Worm (Caenorhabditis elegans) whole organism, L1 larva: ENCODE data around the gene cyb-2.1.
A peak's percentile ranks its signal among the peaks of the same experiment; 100 is the strongest.

Source experiments
- C04F5.9 ChIP-seq: sonication (generic microtip); optimal IDR thresholded peaks from 2 replicates; lab custom pipeline; 2016; ENCODE audit warnings: missing genetic modification characterization, missing compliant biosample characterization
- C34B4.2 ChIP-seq: sonication (generic microtip); optimal IDR thresholded peaks from 2 replicates; lab custom pipeline; 2017; ENCODE audit warnings: mild to moderate bottlenecking, missing genetic modification characterization, missing compliant biosample characterization
- Y116A8C.19 ChIP-seq: sonication (generic microtip); optimal IDR thresholded peaks from 2 replicates; lab custom pipeline; 2016; ENCODE audit warnings: missing compliant biosample characterization, missing genetic modification characterization, borderline replicate concordance
- alr-1 ChIP-seq: fragments of 200-800 bp; sonication (Bioruptor generic); optimal IDR thresholded peaks from 2 replicates; lab custom pipeline; 2018; ENCODE audit warnings: borderline replicate concordance, mild to moderate bottlenecking, missing genetic modification characterization, missing compliant biosample characterization
- aly-2 ChIP-seq: fragments of 150-350 bp; optimal IDR thresholded peaks from 2 replicates; lab custom pipeline; 2014; ENCODE audit warnings: missing biosample characterization, missing genetic modification characterization
- ama-1 ChIP-seq: fragments of 150-350 bp; optimal IDR thresholded peaks from 2 replicates; lab custom pipeline; 2014
- blmp-1 ChIP-seq: fragments of 150-350 bp; optimal IDR thresholded peaks from 2 replicates; lab custom pipeline; 2014; ENCODE audit warnings: missing biosample characterization, missing genetic modification characterization
- ceh-63 ChIP-seq: fragments of 200-800 bp; sonication (Bioruptor generic); optimal IDR thresholded peaks from 2 replicates; lab custom pipeline; 2018; ENCODE audit warnings: mild to moderate bottlenecking, missing genetic modification characterization, missing compliant biosample characterization
- ceh-82 ChIP-seq, 3 experiments: fragments of 150-350 bp in 1 of 3; sonication (generic microtip) in 2 of 3; optimal IDR thresholded peaks; 2 replicates each; lab custom pipeline; 2014 to 2017; ENCODE audit warnings: missing biosample characterization in 3 of 3, missing genetic modification characterization in 3 of 3
- ces-1 ChIP-seq: fragments of 150-350 bp; optimal IDR thresholded peaks from 2 replicates; lab custom pipeline; 2014; ENCODE audit warnings: missing biosample characterization, missing genetic modification reagents, missing genetic modification characterization
- dpl-1 ChIP-seq, 3 experiments: fragments of 150-350 bp in 2 of 3; sonication (generic microtip) in 1 of 3; optimal IDR thresholded peaks; 2 replicates each; lab custom pipeline; 2014 to 2017; ENCODE audit warnings: missing biosample characterization in 3 of 3, missing genetic modification characterization in 3 of 3, missing genetic modification reagents in 3 of 3
- dsc-1 ChIP-seq: sonication (generic microtip); optimal IDR thresholded peaks from 2 replicates; lab custom pipeline; 2016; ENCODE audit warnings: mild to moderate bottlenecking, missing genetic modification characterization, missing compliant biosample characterization
- efl-1 ChIP-seq, 4 experiments: fragments of 150-350 bp; optimal IDR thresholded peaks in 3 of 4; peaks in 1 of 4; 1 replicate in 1 of 4; 2 replicates in 3 of 4; lab custom pipeline; 2014; ENCODE audit warnings: missing biosample characterization in 2 of 4, missing genetic modification characterization in 2 of 4, missing genetic modification reagents in 2 of 4
- egl-13 ChIP-seq: sonication (generic microtip); optimal IDR thresholded peaks from 2 replicates; lab custom pipeline; 2016; ENCODE audit warnings: missing genotype, missing genetic modification reagents, missing genetic modification characterization, missing compliant biosample characterization
- egl-27 ChIP-seq, 2 experiments: fragments of 150-350 bp in 1 of 2; sonication (generic microtip); optimal IDR thresholded peaks; 3 replicates each; lab custom pipeline; 2017 to 2018; ENCODE audit warnings: missing biosample characterization in 2 of 2, missing genetic modification characterization in 2 of 2, missing genetic modification reagents in 2 of 2
- elt-2 ChIP-seq: sonication (generic microtip); optimal IDR thresholded peaks from 2 replicates; lab custom pipeline; 2016; ENCODE audit warnings: missing genetic modification characterization, mild to moderate bottlenecking, inconsistent platforms, missing compliant biosample characterization, missing genetic modification reagents
- elt-3 ChIP-seq, 6 experiments: fragments of 150-350 bp in 1 of 6; sonication (generic microtip); optimal IDR thresholded peaks; 2 replicates each; lab custom pipeline; 2017 to 2018; ENCODE audit warnings: missing biosample characterization in 6 of 6, missing genetic modification characterization in 6 of 6, inconsistent platforms in 1 of 6
- ets-5 ChIP-seq: fragments of 200-800 bp; sonication (Bioruptor generic); IDR thresholded peaks from 2 replicates; pipeline ENCODE4 v1.3.6; 2022; ENCODE audit warnings: missing genetic modification characterization, missing compliant biosample characterization
- fkh-10 ChIP-seq: sonication (generic microtip); optimal IDR thresholded peaks from 2 replicates; lab custom pipeline; 2017; ENCODE audit warnings: missing biosample characterization, missing genetic modification reagents, missing genetic modification characterization
- fkh-8 ChIP-seq: sonication (generic microtip); optimal IDR thresholded peaks from 2 replicates; lab custom pipeline; 2016; ENCODE audit warnings: mild to moderate bottlenecking, missing genetic modification characterization, missing compliant biosample characterization
- fos-1 ChIP-seq: fragments of 150-350 bp; optimal IDR thresholded peaks from 2 replicates; lab custom pipeline; 2014; ENCODE audit warnings: missing biosample characterization, missing genetic modification characterization
- grh-1 ChIP-seq: fragments of 200-800 bp; sonication (Bioruptor generic); IDR thresholded peaks from 2 replicates; pipeline ENCODE4 v1.3.6; 2022; ENCODE audit warnings: missing genetic modification reagents, missing genetic modification characterization, missing compliant biosample characterization
- hlh-17 ChIP-seq: fragments of 200-800 bp; sonication (Bioruptor generic); optimal IDR thresholded peaks from 2 replicates; lab custom pipeline; 2018; ENCODE audit warnings: missing genetic modification characterization, mild to moderate bottlenecking, missing compliant biosample characterization, moderate library complexity, borderline replicate concordance
- irx-1 ChIP-seq: sonication (generic microtip); optimal IDR thresholded peaks from 2 replicates; lab custom pipeline; 2016; ENCODE audit warnings: missing genetic modification characterization, missing compliant biosample characterization
- jun-1 ChIP-seq: fragments of 150-350 bp; optimal IDR thresholded peaks from 2 replicates; lab custom pipeline; 2014; ENCODE audit warnings: missing biosample characterization, missing genetic modification reagents, missing genetic modification characterization
- lin-35 ChIP-seq, 2 experiments: fragments of 150-350 bp; optimal IDR thresholded peaks; 2 replicates each; lab custom pipeline; 2014; ENCODE audit warnings: missing biosample characterization in 2 of 2, missing genetic modification characterization in 2 of 2, missing genetic modification reagents in 2 of 2
- lin-39 ChIP-seq: fragments of 150-350 bp; optimal IDR thresholded peaks from 2 replicates; lab custom pipeline; 2014; ENCODE audit warnings: missing biosample characterization, missing genetic modification reagents, missing genetic modification characterization
- lsy-2 ChIP-seq, 2 experiments: fragments of 150-350 bp; optimal IDR thresholded peaks; 2 replicates each; lab custom pipeline; 2014; ENCODE audit warnings: missing biosample characterization in 2 of 2, missing genetic modification characterization in 2 of 2
- mef-2 ChIP-seq: fragments of 150-350 bp; optimal IDR thresholded peaks from 2 replicates; lab custom pipeline; 2014; ENCODE audit warnings: missing biosample characterization, missing genetic modification characterization
- mep-1 ChIP-seq: fragments of 150-350 bp; optimal IDR thresholded peaks from 2 replicates; lab custom pipeline; 2014; ENCODE audit warnings: missing biosample characterization, missing genetic modification characterization
- nhr-12 ChIP-seq: sonication (generic microtip); optimal IDR thresholded peaks from 2 replicates; lab custom pipeline; 2017; ENCODE audit warnings: missing biosample characterization, missing genetic modification characterization
- nhr-19 ChIP-seq: fragments of 200-800 bp; sonication (Bioruptor generic); conservative IDR thresholded peaks from 2 replicates; pipeline ENCODE4 v1.3.6; 2022; ENCODE audit warnings: missing genetic modification characterization, missing compliant biosample characterization
- nhr-20 ChIP-seq: sonication (generic microtip); optimal IDR thresholded peaks from 2 replicates; lab custom pipeline; 2016; ENCODE audit warnings: mild to moderate bottlenecking, missing genetic modification characterization, missing compliant biosample characterization
- nhr-237 ChIP-seq: fragments of 150-350 bp; optimal IDR thresholded peaks from 2 replicates; lab custom pipeline; 2014; ENCODE audit warnings: missing biosample characterization, missing genetic modification characterization
- nhr-28 ChIP-seq: fragments of 150-350 bp; optimal IDR thresholded peaks from 2 replicates; lab custom pipeline; 2014; ENCODE audit warnings: missing biosample characterization, missing genetic modification characterization
- nhr-47 ChIP-seq: sonication (generic microtip); optimal IDR thresholded peaks from 2 replicates; lab custom pipeline; 2016; ENCODE audit warnings: mild to moderate bottlenecking, missing genetic modification characterization, moderate library complexity, missing compliant biosample characterization
- nhr-77 ChIP-seq: fragments of 150-350 bp; optimal IDR thresholded peaks from 2 replicates; lab custom pipeline; 2014; ENCODE audit warnings: missing biosample characterization, missing genetic modification characterization
- nhr-84 ChIP-seq: sonication (generic microtip); optimal IDR thresholded peaks from 2 replicates; lab custom pipeline; 2017; ENCODE audit warnings: missing biosample characterization, missing genetic modification characterization
- nhr-85 ChIP-seq: sonication (generic microtip); peaks from one replicate; lab custom pipeline; 2016; ENCODE audit warnings: missing genetic modification characterization, inconsistent platforms, missing compliant biosample characterization
- rnt-1 ChIP-seq: sonication (generic microtip); optimal IDR thresholded peaks from 2 replicates; lab custom pipeline; 2016; ENCODE audit warnings: mild to moderate bottlenecking, missing genetic modification characterization, moderate library complexity, missing compliant biosample characterization
- skn-1 ChIP-seq: fragments of 150-350 bp; optimal IDR thresholded peaks from 2 replicates; lab custom pipeline; 2014; ENCODE audit warnings: missing biosample characterization, missing genetic modification characterization
- snu-23 ChIP-seq: sonication (generic microtip); optimal IDR thresholded peaks from 2 replicates; lab custom pipeline; 2016; ENCODE audit warnings: missing genetic modification characterization, missing compliant biosample characterization
- sup-37 ChIP-seq: fragments of 200-800 bp; sonication (Bioruptor generic); optimal IDR thresholded peaks from 2 replicates; lab custom pipeline; 2018; ENCODE audit warnings: mild to moderate bottlenecking, missing genetic modification characterization, missing compliant biosample characterization
- swsn-7 ChIP-seq: sonication (generic microtip); optimal IDR thresholded peaks from 2 replicates; lab custom pipeline; 2016; ENCODE audit warnings: missing genetic modification characterization, missing compliant biosample characterization
- tbx-2 ChIP-seq: sonication (generic microtip); optimal IDR thresholded peaks from 2 replicates; lab custom pipeline; 2016; ENCODE audit warnings: missing genetic modification characterization, missing compliant biosample characterization
- tlp-1 ChIP-seq: fragments of 150-350 bp; optimal IDR thresholded peaks from 2 replicates; lab custom pipeline; 2014; ENCODE audit warnings: missing biosample characterization, missing genetic modification characterization
- unc-130 ChIP-seq: fragments of 150-350 bp; optimal IDR thresholded peaks from 2 replicates; lab custom pipeline; 2017; ENCODE audit warnings: missing biosample characterization, missing genetic modification characterization, inconsistent platforms
- unc-30 ChIP-seq: sonication (generic microtip); optimal IDR thresholded peaks from 2 replicates; lab custom pipeline; 2017; ENCODE audit warnings: missing biosample characterization, missing genetic modification characterization
- unc-86 ChIP-seq: sonication (generic microtip); optimal IDR thresholded peaks from 2 replicates; lab custom pipeline; 2016; ENCODE audit warnings: missing genetic modification characterization, missing compliant biosample characterization
- xbp-1 ChIP-seq: sonication (generic microtip); optimal IDR thresholded peaks from 2 replicates; lab custom pipeline; 2016; ENCODE audit warnings: missing genetic modification characterization, missing compliant biosample characterization
- zip-4 ChIP-seq: fragments of 200-800 bp; sonication (Bioruptor generic); optimal IDR thresholded peaks from 2 replicates; lab custom pipeline; 2018; ENCODE audit warnings: mild to moderate bottlenecking, missing genetic modification characterization, moderate library complexity, missing compliant biosample characterization
- ztf-11 ChIP-seq, 2 experiments: sonication (generic microtip); optimal IDR thresholded peaks; 2 replicates each; lab custom pipeline; 2016 to 2017; ENCODE audit warnings: missing genetic modification characterization in 2 of 2, missing biosample characterization in 1 of 2, missing compliant biosample characterization in 1 of 2

cyb-2.1 gene

DNA sequence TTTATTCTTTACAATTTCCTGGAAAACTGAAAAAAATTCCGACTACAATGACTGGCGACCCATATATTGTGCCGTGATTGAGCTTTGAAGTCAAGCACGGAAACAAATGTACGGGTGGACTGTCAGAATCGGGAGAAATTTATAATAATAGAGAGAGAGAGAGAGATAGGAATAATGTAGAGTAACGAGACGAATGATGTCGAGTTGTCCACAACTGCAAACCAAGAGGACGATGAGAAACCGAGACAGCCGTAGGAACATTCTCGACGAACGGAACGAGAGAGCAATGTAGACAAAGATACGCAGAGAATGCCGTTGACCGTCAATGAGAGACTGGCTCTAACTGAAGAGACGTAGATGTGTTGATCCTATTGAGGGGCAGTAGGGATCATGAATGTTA lies 41.8 kb downstream of the cyb-2.1 start:
- TF ChIP-seq C34B4.2 (no peak), skn-1 (peak; percentile 90), irx-1 (tag; lab: Kevin White, UChicago) (peak; percentile 23), nhr-47 (tag; lab: Kevin White, UChicago) (peak; percentile 82), dpl-1 (GFP tag; optimal IDR thresholded peaks at IDR 0.05; lab: Kevin White, UChicago) (peak; percentile 45 to 49 (median 47)), Y116A8C.19 (tag; lab: Kevin White, UChicago) (no peak), grh-1 (GFP tag; lab: Robert Waterston, UW) (peak; percentile 56), snu-23 (peak; percentile 96), xbp-1 (peak; percentile 82), tlp-1 (tag; lab: Kevin White, UChicago) (no peak), jun-1 (tag; lab: Kevin White, UChicago) (peak; percentile 70), elt-2 (tag; lab: Kevin White, UChicago) (peak; percentile 9), unc-86 (tag; lab: Kevin White, UChicago) (peak; percentile 72), lin-35 (GFP tag; optimal IDR thresholded peaks at IDR 0.05; lab: Kevin White, UChicago) (peak; percentile 68 to 78), efl-1 (optimal IDR thresholded peaks at IDR 0.05; lab: Kevin White, UChicago) (peak; percentile 62 to 66), efl-1 (GFP tag; optimal IDR thresholded peaks at IDR 0.05 in 1 of 2; lab: Kevin White, UChicago) (peak; percentile 15 to 91), nhr-28 (tag; lab: Kevin White, UChicago) (no peak), elt-3 (tag; optimal IDR thresholded peaks at IDR 0.05; lab: Kevin White, UChicago) (peak in 5 of 6 experiments; percentile 19 to 85 (median 65)), fkh-10 (GFP tag; lab: Kevin White, UChicago) (no peak), ceh-82 (tag; optimal IDR thresholded peaks at IDR 0.05; lab: Kevin White, UChicago) (peak; percentile 39 to 70 (median 65)), swsn-7 (tag; lab: Kevin White, UChicago) (peak; percentile 90), ets-5 (GFP tag; lab: Robert Waterston, UW) (no peak), lin-39 (no peak), nhr-84 (no peak), blmp-1 (tag; lab: Kevin White, UChicago) (peak; percentile 77), nhr-237 (tag; lab: Kevin White, UChicago) (peak; percentile 73), lsy-2 (tag; optimal IDR thresholded peaks at IDR 0.05; lab: Kevin White, UChicago) (peak; percentile 78 to 81), unc-130 (tag; lab: Kevin White, UChicago) (peak; percentile 11), aly-2 (peak; percentile 74), fos-1 (peak; percentile 66), tbx-2 (tag; lab: Kevin White, UChicago) (peak; percentile 78), dsc-1 (tag; lab: Kevin White, UChicago) (peak; percentile 66), C04F5.9 (tag; lab: Kevin White, UChicago) (no peak), nhr-20 (tag; lab: Kevin White, UChicago) (peak; percentile 92), egl-27 (tag; optimal IDR thresholded peaks at IDR 0.05; lab: Kevin White, UChicago) (peak; percentile 46 to 69), nhr-85 (tag; lab: Kevin White, UChicago) (peak; percentile 90), sup-37 (GFP tag; lab: Kevin White, UChicago) (no peak), ceh-63 (no peak), nhr-19 (GFP tag; lab: Robert Waterston, UW) (peak; percentile 81), rnt-1 (peak; percentile 77), nhr-12 (tag; lab: Kevin White, UChicago) (no peak), mef-2 (peak; percentile 54), fkh-8 (tag; lab: Kevin White, UChicago) (peak; percentile 68), unc-30 (tag; lab: Kevin White, UChicago) (no peak), hlh-17 (no peak), zip-4 (GFP tag; lab: Kevin White, UChicago) (no peak), ztf-11 (tag; optimal IDR thresholded peaks at IDR 0.05; lab: Kevin White, UChicago) (peak in 1 of 2 experiments; percentile 73), ces-1 (GFP tag; lab: Kevin White, UChicago) (no peak), egl-13 (tag; lab: Kevin White, UChicago) (peak; percentile 64), alr-1 (no peak), nhr-77 (tag; lab: Kevin White, UChicago) (peak; percentile 71), mep-1 (tag; lab: Kevin White, UChicago) (peak; percentile 92), ama-1 (lab: Kevin White, UChicago) (peak; percentile 65)
